Fruit fly (Drosophila melanogaster): ENCODE measurements around the gene CG9265.
A peak's percentile ranks its signal among the peaks of the same experiment; 100 is the strongest.

The CG9265 gene

DNA sequence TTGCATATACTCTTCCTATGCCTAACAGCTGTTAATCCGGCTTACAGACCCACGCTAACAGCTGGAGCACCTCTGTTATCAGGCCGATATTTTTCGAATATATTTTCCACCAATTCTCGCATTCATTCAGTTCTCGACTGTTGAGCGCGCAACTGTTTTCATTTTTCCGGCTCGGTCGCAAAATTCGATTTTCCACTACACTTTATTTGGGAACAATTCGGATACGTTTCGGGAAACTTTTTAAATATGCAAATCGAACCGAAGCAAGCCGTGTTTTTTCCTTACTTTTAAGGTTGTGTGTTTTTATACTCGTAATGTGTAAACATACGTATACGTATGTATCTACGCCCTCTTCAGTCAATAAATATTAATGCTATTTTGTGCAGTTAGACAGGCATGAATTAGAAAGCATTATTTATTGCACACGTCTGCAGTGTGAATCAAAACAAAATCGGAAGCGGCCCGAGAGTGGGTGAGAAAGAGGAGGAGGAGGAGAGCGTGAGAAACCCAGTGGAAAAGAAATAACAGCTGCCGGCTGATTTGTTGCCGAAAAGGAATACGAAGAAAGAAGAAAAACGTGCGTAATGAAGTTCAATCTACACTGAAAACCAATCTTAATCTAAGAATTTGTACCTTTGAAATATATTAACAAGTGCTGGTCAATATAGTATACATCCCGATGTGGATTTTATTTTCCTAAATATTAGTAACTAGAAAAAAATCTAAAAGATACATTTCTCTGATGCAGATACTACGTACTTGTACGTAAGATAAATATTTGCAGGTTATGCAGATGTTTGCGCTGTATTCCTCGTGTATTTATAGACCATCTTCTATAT is 36.6 kb upstream of the CG9265 start (continued):
- TF ChIP-seq CG15011 (GFP tag; optimal IDR thresholded peaks at IDR 0.05) = no peak
- TF ChIP-seq CG13424 (tag; optimal IDR thresholded peaks at IDR 0.05) = no peak
- no peak for TF ChIP-seq tgo (GFP tag; IDR thresholded peaks at IDR 0.05)
- TF ChIP-seq ssp (GFP tag; IDR thresholded peaks at IDR 0.05) = no peak
- no peak for TF ChIP-seq CG6689 (GFP tag; IDR thresholded peaks at IDR 0.05)
- no peak for TF ChIP-seq HmgZ (tag; optimal IDR thresholded peaks at IDR 0.05)
- no peak for TF ChIP-seq ato (GFP tag; IDR thresholded peaks at IDR 0.05; ENCODE audit: partially characterized antibody)
- TF ChIP-seq Fer3 (tag; optimal IDR thresholded peaks at IDR 0.05) = no peak
- TF ChIP-seq slou (GFP tag; optimal IDR thresholded peaks at IDR 0.05) = no peak
- TF ChIP-seq Awh (GFP tag; IDR thresholded peaks at IDR 0.05) = no peak
- TF ChIP-seq B-H2 (GFP tag; optimal IDR thresholded peaks at IDR 0.05) = no peak
- TF ChIP-seq inv (GFP tag; IDR thresholded peaks at IDR 0.05; ENCODE audit: partially characterized antibody) = no peak
- TF ChIP-seq vnd (GFP tag; IDR thresholded peaks at IDR 0.05; ENCODE audit: partially characterized antibody) = no peak
- no peak for TF ChIP-seq scrt (GFP tag; optimal IDR thresholded peaks at IDR 0.05)
- peak in 1 of 2 experiments; percentile 31 for TF ChIP-seq Pdp1 (GFP tag; optimal IDR thresholded peaks at IDR 0.05)
- TF ChIP-seq wek (GFP tag; optimal IDR thresholded peaks at IDR 0.05) = no peak
- no peak for TF ChIP-seq CG1647 (GFP tag; optimal IDR thresholded peaks at IDR 0.05)
- no peak for TF ChIP-seq ci (GFP tag; IDR thresholded peaks at IDR 0.05)
- TF ChIP-seq zf30C (GFP tag; optimal IDR thresholded peaks at IDR 0.05) = no peak
- no peak for TF ChIP-seq en (GFP tag; optimal IDR thresholded peaks at IDR 0.05)
- peak in 1 of 2 experiments; percentile 37 for TF ChIP-seq bsh (GFP tag; optimal IDR thresholded peaks at IDR 0.05)
- no peak for TF ChIP-seq CG15073 (GFP tag; optimal IDR thresholded peaks at IDR 0.05)
- no peak for TF ChIP-seq usp (GFP tag; optimal IDR thresholded peaks at IDR 0.05)
- no peak for TF ChIP-seq Opbp (GFP tag; IDR thresholded peaks at IDR 0.05; ENCODE audit: partially characterized antibody)
- no peak for TF ChIP-seq CG31224 (GFP tag; IDR thresholded peaks at IDR 0.05)
- TF ChIP-seq run (tag; optimal IDR thresholded peaks at IDR 0.05) = no peak
- TF ChIP-seq E2f2 (GFP tag; IDR thresholded peaks at IDR 0.05) = peak; percentile 19; the same call in 1 of the 2 replicates
- TF ChIP-seq ara (GFP tag; IDR thresholded peaks at IDR 0.05) = no peak
- no peak for TF ChIP-seq az2 (GFP tag; optimal IDR thresholded peaks at IDR 0.05)
- TF ChIP-seq tx (GFP tag; optimal IDR thresholded peaks at IDR 0.05) = no peak
- no peak for TF ChIP-seq Hr78 (GFP tag; optimal IDR thresholded peaks at IDR 0.05)
- no peak for TF ChIP-seq CG3407 (GFP tag; optimal IDR thresholded peaks at IDR 0.05)
- no peak for TF ChIP-seq CG6813 (GFP tag; optimal IDR thresholded peaks at IDR 0.05)
- TF ChIP-seq CG31388 (GFP tag; optimal IDR thresholded peaks at IDR 0.05) = no peak
- no peak for TF ChIP-seq CG3838 (GFP tag; optimal IDR thresholded peaks at IDR 0.05)
- peak; percentile 4 for TF ChIP-seq grau (tag; optimal IDR thresholded peaks at IDR 0.05)
- TF ChIP-seq zen2 (GFP tag; IDR thresholded peaks at IDR 0.05; ENCODE audit: partially characterized antibody) = no peak
- TF ChIP-seq sqz (GFP tag; optimal IDR thresholded peaks at IDR 0.05) = no peak
- no peak for TF ChIP-seq CG3281 (GFP tag; optimal IDR thresholded peaks at IDR 0.05)
- TF ChIP-seq mam (GFP tag; optimal IDR thresholded peaks at IDR 0.05) = no peak
- peak; percentile 84 for TF ChIP-seq sens (GFP tag)
- TF ChIP-seq CG4730 (GFP tag; IDR thresholded peaks at IDR 0.05) = no peak
- TF ChIP-seq bowl (GFP tag; IDR thresholded peaks at IDR 0.05) = no peak
- peak; percentile 31; the same call in 1 of the 2 replicates for TF ChIP-seq tna (GFP tag; IDR thresholded peaks at IDR 0.05; ENCODE audit: partially characterized antibody)
- no peak for TF ChIP-seq Hmr (GFP tag; optimal IDR thresholded peaks at IDR 0.05)
- TF ChIP-seq Spps (tag; optimal IDR thresholded peaks at IDR 0.05) = no peak
- TF ChIP-seq stc (GFP tag; IDR thresholded peaks at IDR 0.05) = no peak
- no peak for TF ChIP-seq Dfd (GFP tag; optimal IDR thresholded peaks at IDR 0.05)
- no peak for TF ChIP-seq ham (GFP tag; IDR thresholded peaks at IDR 0.05)

All from whole organism, embryonic.